Worm (Caenorhabditis elegans) whole organism, midembryonic: Measurements from ENCODE around the gene F36A4.4.

ENCODE experiments used
- T22C8.4 ChIP-seq: fragments of 200-800 bp; sonication (Bioruptor generic); IDR thresholded peaks from 2 replicates; pipeline ENCODE4 v1.3.6; 2022; ENCODE audit warnings: missing genetic modification characterization, missing compliant biosample characterization
- cog-1 ChIP-seq: sonication (generic microtip); optimal IDR thresholded peaks from 2 replicates; lab custom pipeline; 2016; ENCODE audit warnings: missing genetic modification characterization, missing compliant biosample characterization
- flt-1 ChIP-seq: fragments of 200-800 bp; sonication (Bioruptor generic); IDR thresholded peaks from 2 replicates; pipeline ENCODE4 v1.3.6; 2022; ENCODE audit warnings: missing genetic modification characterization, missing compliant biosample characterization
- klf-2 ChIP-seq: fragments of 200-800 bp; sonication (Bioruptor generic); conservative IDR thresholded peaks from 2 replicates; pipeline ENCODE4 v1.3.6; 2022; ENCODE audit warnings: missing genetic modification reagents, missing genetic modification characterization, missing compliant biosample characterization
- med-1 ChIP-seq: sonication (generic microtip); optimal IDR thresholded peaks from 2 replicates; lab custom pipeline; 2017; ENCODE audit warnings: missing genetic modification characterization, mild to moderate bottlenecking, missing compliant biosample characterization, antibody characterized with exemption, missing genetic modification reagents; ENCODE audit not compliant: insufficient read depth
- ref-1 ChIP-seq: fragments of 200-800 bp; sonication (Bioruptor generic); conservative IDR thresholded peaks from 2 replicates; pipeline ENCODE4 v1.3.6; 2022; ENCODE audit warnings: missing genetic modification reagents, missing genetic modification characterization, missing compliant biosample characterization
- tab-1 ChIP-seq: fragments of 200-800 bp; sonication (Bioruptor generic); IDR thresholded peaks from 2 replicates; pipeline ENCODE4 v1.3.6; 2022; ENCODE audit warnings: missing genetic modification characterization, missing compliant biosample characterization
- ztf-23 ChIP-seq: fragments of 200-800 bp; sonication (Bioruptor generic); IDR thresholded peaks from 2 replicates; pipeline ENCODE4 v1.3.6; 2022; ENCODE audit warnings: missing genetic modification reagents, missing genetic modification characterization, missing compliant biosample characterization
- ztf-29 ChIP-seq: fragments of 200-800 bp; sonication (Bioruptor generic); IDR thresholded peaks from 2 replicates; pipeline ENCODE4 v1.3.6; 2022; ENCODE audit warnings: missing genetic modification reagents, missing genetic modification characterization, missing compliant biosample characterization

Gene F36A4.4

DNA sequence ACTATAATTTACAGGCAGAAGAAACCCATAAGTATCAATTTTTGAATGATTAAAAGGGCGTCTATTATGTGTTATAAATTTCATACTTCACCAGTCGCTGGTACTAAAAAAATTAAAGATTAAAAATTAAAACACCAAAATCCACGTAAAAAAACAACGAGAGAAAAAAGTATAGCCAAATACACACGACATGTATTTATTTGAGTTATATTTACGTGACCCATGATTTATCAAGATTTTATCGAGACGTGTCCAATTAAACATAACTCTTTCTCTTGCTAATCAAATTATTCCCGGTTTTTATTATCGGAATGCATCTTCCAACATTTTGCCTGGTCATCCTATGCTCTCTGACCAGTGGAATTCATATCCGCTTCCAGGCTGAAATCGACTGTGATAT lies at the start of gene F36A4.4:
F36A4.4 (plus strand) TSS at position 301 of the 400 bp plus-strand sequence.
- TF ChIP-seq cog-1 (tag; lab: Kevin White, UChicago) (no peak), ztf-23 (GFP tag; lab: Robert Waterston, UW) (no peak), T22C8.4 (no peak), ref-1 (no peak), flt-1 (GFP tag; lab: Robert Waterston, UW) (no peak), med-1 (no peak), tab-1 (no peak), klf-2 (no peak), ztf-29 (no peak)

- no peak for TF ChIP-seq flt-1 (GFP tag; lab: Robert Waterston, UW)
- no peak for TF ChIP-seq ztf-23 (GFP tag; lab: Robert Waterston, UW)
- no peak for TF ChIP-seq tab-1
- no peak for TF ChIP-seq ztf-29
- TF ChIP-seq klf-2: no peak
- TF ChIP-seq cog-1 (tag; lab: Kevin White, UChicago): no peak
- no peak for TF ChIP-seq med-1
- no peak for TF ChIP-seq T22C8.4
These were observed 49.1 kb upstream of the F36A4.4 start for ce11 chrIV:4218276-4218675.

ce11 chrIV:4219983-4220382 lies 47.4 kb upstream of the F36A4.4 start, which contains the start of gene F30B5.11:
F30B5.11 (minus strand) TSS chrIV:4220083.
- TF ChIP-seq med-1 (no peak), ztf-23 (GFP tag; lab: Robert Waterston, UW) (no peak), flt-1 (GFP tag; lab: Robert Waterston, UW) (no peak), tab-1 (no peak), T22C8.4 (no peak), ref-1 (no peak), klf-2 (no peak), cog-1 (tag; lab: Kevin White, UChicago) (no peak), ztf-29 (no peak)

ce11 chrIV:4225851-4226250 lies 41.6 kb upstream of the F36A4.4 start, which contains the start of gene srbc-71:
srbc-71 (minus strand) TSS chrIV:4225951.
- TF ChIP-seq flt-1 (GFP tag; lab: Robert Waterston, UW) (no peak), tab-1 (no peak), ztf-29 (no peak), T22C8.4 (no peak), cog-1 (tag; lab: Kevin White, UChicago) (no peak), klf-2 (no peak), med-1 (no peak), ztf-23 (GFP tag; lab: Robert Waterston, UW) (no peak), ref-1 (no peak)

DNA sequence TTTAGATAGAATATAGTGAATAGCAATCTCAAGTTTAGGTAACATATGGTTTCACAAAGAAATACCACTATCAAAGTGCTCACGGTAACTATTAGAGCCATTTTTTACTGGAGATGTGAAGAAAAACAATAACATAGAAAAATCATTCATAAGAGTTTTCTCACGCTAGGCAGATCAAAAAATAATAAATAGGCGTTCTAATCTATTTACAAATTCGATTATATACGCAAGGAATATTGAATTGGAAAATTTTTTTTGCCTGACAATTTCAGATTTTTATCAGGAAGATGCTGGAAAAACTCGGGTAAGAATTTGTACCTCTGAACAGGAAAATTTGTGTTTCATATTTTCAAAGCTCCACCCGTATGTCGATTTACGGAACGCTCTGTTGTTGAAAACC lies 39.5 kb upstream of the F36A4.4 start, which contains the start of gene srbc-70:
srbc-70 (minus strand) TSS at position 101 of the 400 bp plus-strand sequence.
- TF ChIP-seq flt-1 (GFP tag; lab: Robert Waterston, UW): no peak
- no peak for TF ChIP-seq med-1
- TF ChIP-seq T22C8.4: no peak
- no peak for TF ChIP-seq klf-2
- no peak for TF ChIP-seq ref-1
- no peak for TF ChIP-seq cog-1 (tag; lab: Kevin White, UChicago)
- no peak for TF ChIP-seq ztf-29
- no peak for TF ChIP-seq ztf-23 (GFP tag; lab: Robert Waterston, UW)
- no peak for TF ChIP-seq tab-1

DNA sequence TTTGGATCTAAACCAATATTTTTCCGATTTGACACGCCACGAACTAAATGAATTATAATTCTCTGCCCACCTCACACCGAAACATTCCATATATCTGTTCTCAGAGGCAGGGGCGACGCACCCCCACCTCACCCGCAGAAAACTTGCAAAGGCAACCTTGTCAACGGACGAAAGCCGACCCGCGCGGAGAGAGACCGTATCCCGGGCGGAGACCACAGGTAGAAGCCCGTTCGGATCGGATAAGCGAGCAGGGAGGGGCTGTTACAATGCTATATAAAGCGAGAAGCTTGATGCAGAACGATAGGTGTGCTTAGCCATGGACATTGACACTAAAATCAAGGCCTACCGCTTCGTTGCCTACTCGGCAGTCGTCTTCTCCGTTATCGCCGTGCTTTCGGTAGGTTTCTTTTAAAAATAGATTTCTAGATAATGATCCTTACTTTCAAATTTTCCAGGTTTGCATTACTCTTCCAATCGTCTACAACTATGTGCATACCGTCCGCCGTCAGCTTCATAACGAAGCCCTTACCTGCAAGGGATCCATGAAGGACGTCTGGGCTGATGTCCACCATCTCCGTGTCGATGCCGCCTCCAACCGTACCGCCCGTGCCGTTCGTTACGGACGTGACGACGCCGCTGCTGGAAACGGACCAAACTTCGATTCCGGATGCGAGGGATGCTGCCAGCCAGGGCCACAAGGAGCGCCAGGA lies 31.9 kb upstream of the F36A4.4 start, which contains the start of the genes zipt-2.2 and dpy-13:
zipt-2.2 (minus strand) TSS at position 51 of the 710 bp plus-strand sequence.
dpy-13 (plus strand) TSS at position 300 of the 710 bp plus-strand sequence.
- no peak for TF ChIP-seq ztf-23 (GFP tag; lab: Robert Waterston, UW)

- no peak for TF ChIP-seq ref-1
- no peak for TF ChIP-seq ztf-29
- TF ChIP-seq ztf-23 (GFP tag; lab: Robert Waterston, UW): no peak
- no peak for TF ChIP-seq med-1
- no peak for TF ChIP-seq T22C8.4
- no peak for TF ChIP-seq cog-1 (tag; lab: Kevin White, UChicago)
- no peak for TF ChIP-seq tab-1
- no peak for TF ChIP-seq klf-2
- TF ChIP-seq flt-1 (GFP tag; lab: Robert Waterston, UW): no peak
These were observed 31.4 kb upstream of the F36A4.4 start for ce11 chrIV:4236025-4236407.

DNA sequence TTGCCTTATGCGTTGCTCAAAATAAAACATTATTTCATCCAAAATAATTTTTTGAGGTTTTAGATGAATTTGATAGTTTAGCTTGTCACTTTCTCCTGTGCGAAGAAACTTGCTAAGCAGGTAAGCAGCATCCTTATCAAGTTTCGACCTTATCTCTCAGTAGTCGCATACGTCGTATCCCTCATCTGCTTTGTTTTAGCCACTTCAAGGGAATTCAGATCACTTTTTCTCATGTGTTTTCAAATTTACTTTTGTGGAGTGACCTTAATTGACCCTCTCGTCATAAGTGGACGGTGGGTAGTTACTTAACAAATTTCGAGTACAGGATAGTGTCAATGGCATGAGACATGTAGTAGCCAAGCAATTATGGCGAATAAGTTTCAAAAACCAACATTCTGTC lies 30.7 kb upstream of the F36A4.4 start:
- TF ChIP-seq med-1: no peak
- no peak for TF ChIP-seq cog-1 (tag; lab: Kevin White, UChicago)
- TF ChIP-seq ztf-23 (GFP tag; lab: Robert Waterston, UW): no peak
- TF ChIP-seq tab-1: no peak
- no peak for TF ChIP-seq ref-1
- no peak for TF ChIP-seq flt-1 (GFP tag; lab: Robert Waterston, UW)
- no peak for TF ChIP-seq ztf-29
- TF ChIP-seq T22C8.4: no peak
- no peak for TF ChIP-seq klf-2

ce11 chrIV:4243830-4244406 lies 23.5 kb upstream of the F36A4.4 start:
- TF ChIP-seq T22C8.4: no peak
- TF ChIP-seq flt-1 (GFP tag; lab: Robert Waterston, UW): peak; percentile 5; the same call in 1 of the 2 replicates

DNA sequence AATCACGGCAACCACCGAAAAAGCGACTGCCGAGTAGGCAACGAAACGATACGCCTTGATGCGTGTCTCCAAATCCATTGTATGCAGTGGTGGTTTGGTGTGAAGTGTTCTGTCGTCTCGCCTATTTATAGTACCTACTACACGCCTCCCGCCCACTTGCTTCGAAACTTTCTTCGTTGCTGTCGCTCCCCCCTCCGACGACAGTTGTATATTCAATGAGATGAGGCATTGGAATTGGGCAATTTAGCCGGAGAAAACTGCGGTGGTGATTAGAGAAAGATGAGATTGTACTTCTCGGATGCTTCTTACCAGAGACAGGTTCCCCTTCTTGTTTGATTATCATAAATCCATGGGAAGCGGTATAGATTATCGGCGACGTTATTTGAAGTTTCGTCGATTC lies 22.9 kb upstream of the F36A4.4 start, which contains the start of gene col-34:
col-34 (minus strand) TSS at position 101 of the 400 bp plus-strand sequence.
- no peak for TF ChIP-seq flt-1 (GFP tag; lab: Robert Waterston, UW)
- no peak for TF ChIP-seq cog-1 (tag; lab: Kevin White, UChicago)
- no peak for TF ChIP-seq ztf-23 (GFP tag; lab: Robert Waterston, UW)
- no peak for TF ChIP-seq tab-1
- TF ChIP-seq ref-1: no peak
- TF ChIP-seq ztf-29: no peak
- no peak for TF ChIP-seq med-1
- no peak for TF ChIP-seq T22C8.4
- no peak for TF ChIP-seq klf-2

- TF ChIP-seq T22C8.4: no peak
- TF ChIP-seq cog-1 (tag; lab: Kevin White, UChicago): no peak
- no peak for TF ChIP-seq ztf-23 (GFP tag; lab: Robert Waterston, UW)
- TF ChIP-seq ztf-29: no peak
- TF ChIP-seq klf-2: no peak
- no peak for TF ChIP-seq ref-1
- TF ChIP-seq tab-1: no peak
- no peak for TF ChIP-seq med-1
- TF ChIP-seq flt-1 (GFP tag; lab: Robert Waterston, UW): no peak
These were observed 20.9 kb upstream of the F36A4.4 start, which contains the start of gene ttr-20 for ce11 chrIV:4246493-4246892. ttr-20 (plus strand) TSS chrIV:4246793.
